Fruit fly (Drosophila melanogaster) whole organism, embryonic: ENCODE results near the gene CG5727.

ENCODE experiments used
- CG10565 ChIP-seq: fragments of 200-800 bp; sonication (Bioruptor generic); optimal IDR thresholded peaks from 3 replicates; lab custom pipeline; 2016; ENCODE audit warnings: missing biosample characterization, mild to moderate bottlenecking, missing genetic modification characterization
- CG10959 ChIP-seq: fragments of 200-800 bp; sonication (Bioruptor generic); IDR thresholded peaks from 2 replicates; pipeline ENCODE4 v1.3.6; 2022; ENCODE audit warnings: missing biosample characterization, missing genetic modification characterization
- CG12299 ChIP-seq: fragments of 200-800 bp; sonication (Bioruptor generic); optimal IDR thresholded peaks from 2 replicates; lab custom pipeline; 2018; ENCODE audit warnings: missing biosample characterization, mild to moderate bottlenecking, missing genetic modification characterization
- CG1647 ChIP-seq: fragments of 200-800 bp; sonication (Bioruptor generic); optimal IDR thresholded peaks from 3 replicates; lab custom pipeline; 2016; ENCODE audit warnings: missing biosample characterization, missing genetic modification characterization
- CG17328 ChIP-seq: fragments of 200-800 bp; sonication (Bioruptor generic); IDR thresholded peaks from 2 replicates; pipeline ENCODE4 v1.3.6; 2022; ENCODE audit warnings: missing biosample characterization, missing genetic modification characterization
- CG17568 ChIP-seq: fragments of 200-800 bp; sonication (Bioruptor generic); optimal IDR thresholded peaks from 2 replicates; lab custom pipeline; 2018; ENCODE audit warnings: missing biosample characterization, mild to moderate bottlenecking, missing genetic modification characterization, moderate library complexity
- CG18619 ChIP-seq: fragments of 200-800 bp; sonication (Bioruptor generic); optimal IDR thresholded peaks from 3 replicates; lab custom pipeline; 2017; ENCODE audit warnings: missing biosample characterization, mild to moderate bottlenecking, missing genetic modification characterization
- CG30020 ChIP-seq: fragments of 200-800 bp; optimal IDR thresholded peaks from 2 replicates; lab custom pipeline; 2019; ENCODE audit warnings: missing biosample characterization, mild to moderate bottlenecking, missing genetic modification characterization, moderate library complexity
- CG31388 ChIP-seq: fragments of 200-800 bp; sonication (Bioruptor generic); optimal IDR thresholded peaks from 2 replicates; lab custom pipeline; 2016; ENCODE audit warnings: missing biosample characterization, missing genetic modification characterization
- CG3726 ChIP-seq: fragments of 200-800 bp; sonication (Bioruptor generic); IDR thresholded peaks from 3 replicates; pipeline ENCODE4, ENCODE4 v1.3.6; 2022; ENCODE audit warnings: missing biosample characterization, missing genetic modification characterization
- CG3838 ChIP-seq: fragments of 200-800 bp; sonication (Bioruptor generic); optimal IDR thresholded peaks from 3 replicates; lab custom pipeline; 2016; ENCODE audit warnings: missing biosample characterization, missing genetic modification characterization
- CG4282 ChIP-seq: fragments of 200-800 bp; sonication (Bioruptor generic); optimal IDR thresholded peaks from 2 replicates; lab custom pipeline; 2016; ENCODE audit warnings: missing biosample characterization, missing genetic modification characterization
- CG4360 ChIP-seq: fragments of 200-800 bp; sonication (Bioruptor generic); IDR thresholded peaks from 2 replicates; pipeline ENCODE4 v1.3.6; 2022; ENCODE audit warnings: missing biosample characterization, missing genetic modification characterization
- CG43689 ChIP-seq: fragments of 200-800 bp; sonication (Bioruptor generic); IDR thresholded peaks from 2 replicates; pipeline ENCODE4 v1.3.6; 2022; ENCODE audit warnings: missing biosample characterization, missing genetic modification characterization
- CG4820 ChIP-seq: fragments of 200-800 bp; sonication (Bioruptor generic); optimal IDR thresholded peaks from 3 replicates; lab custom pipeline; 2016; ENCODE audit warnings: missing biosample characterization, missing genetic modification characterization
- CG6254 ChIP-seq: fragments of 200-800 bp; sonication (Bioruptor generic); optimal IDR thresholded peaks from 3 replicates; lab custom pipeline; 2017; ENCODE audit warnings: mild to moderate bottlenecking, missing biosample characterization, missing genetic modification reagents, missing genetic modification characterization
- CG6654 ChIP-seq: fragments of 200-800 bp; sonication (Bioruptor generic); optimal IDR thresholded peaks from 2 replicates; lab custom pipeline; 2017; ENCODE audit warnings: missing biosample characterization, mild to moderate bottlenecking, missing genetic modification characterization
- CG7839 ChIP-seq: fragments of 200-800 bp; sonication (Bioruptor generic); optimal IDR thresholded peaks from 3 replicates; lab custom pipeline; 2018; ENCODE audit warnings: missing biosample characterization, mild to moderate bottlenecking, missing genetic modification characterization, moderate library complexity
- CG8290 ChIP-seq, 3 experiments: fragments of 200-800 bp; sonication (Bioruptor generic); optimal IDR thresholded peaks; 2 replicates each; lab custom pipeline; 2016 to 2019; ENCODE audit warnings: missing biosample characterization in 3 of 3, missing genetic modification characterization in 3 of 3, mild to moderate bottlenecking in 2 of 3, moderate library complexity in 1 of 3
- CG9817 ChIP-seq: fragments of 200-800 bp; sonication (Bioruptor generic); optimal IDR thresholded peaks from 2 replicates; lab custom pipeline; 2018; ENCODE audit warnings: missing biosample characterization, mild to moderate bottlenecking, missing genetic modification characterization, moderate library complexity
- CG9876 ChIP-seq: fragments of 200-800 bp; sonication (Bioruptor generic); optimal IDR thresholded peaks from 2 replicates; lab custom pipeline; 2016; ENCODE audit warnings: missing biosample characterization, missing genetic modification characterization
- CkIIα-i1 ChIP-seq: fragments of 200-800 bp; sonication (Bioruptor generic); IDR thresholded peaks from 2 replicates; pipeline ENCODE4 v1.3.6; 2022; ENCODE audit warnings: missing biosample characterization, missing genetic modification characterization
- Dref ChIP-seq: fragments of 200-800 bp; sonication (Bioruptor generic); IDR thresholded peaks from 2 replicates; pipeline ENCODE4 v1.3.6; 2022; ENCODE audit warnings: missing biosample characterization, missing genetic modification characterization
- Ets97D ChIP-seq: fragments of 200-800 bp; sonication (Bioruptor generic); optimal IDR thresholded peaks from 3 replicates; lab custom pipeline; 2016; ENCODE audit warnings: missing biosample characterization, missing genetic modification characterization
- Fer2 ChIP-seq: fragments of 200-800 bp; sonication (Bioruptor generic); optimal IDR thresholded peaks from 2 replicates; lab custom pipeline; 2018; ENCODE audit warnings: missing biosample characterization, mild to moderate bottlenecking, missing genetic modification characterization, moderate library complexity
- Hr3 ChIP-seq: fragments of 200-800 bp; sonication (Bioruptor generic); optimal IDR thresholded peaks from 3 replicates; lab custom pipeline; 2016; ENCODE audit warnings: missing biosample characterization, missing genetic modification characterization
- Lhr ChIP-seq: fragments of 200-800 bp; sonication (Bioruptor generic); optimal IDR thresholded peaks from 3 replicates; lab custom pipeline; 2017; ENCODE audit warnings: mild to moderate bottlenecking, missing biosample characterization, missing genetic modification reagents, missing genetic modification characterization
- MBD-R2 ChIP-seq: fragments of 200-800 bp; sonication (Bioruptor generic); IDR thresholded peaks from 2 replicates; pipeline ENCODE4 v1.3.6; 2022; ENCODE audit warnings: missing biosample characterization, missing genetic modification characterization
- Max ChIP-seq: fragments of 200-800 bp; sonication (Bioruptor generic); optimal IDR thresholded peaks from 2 replicates; lab custom pipeline; 2016; ENCODE audit warnings: missing biosample characterization, mild to moderate bottlenecking, missing genetic modification characterization
- Med ChIP-seq: fragments of 200-800 bp; sonication (Bioruptor generic); peaks from one replicate; lab custom pipeline; 2016; ENCODE audit warnings: missing biosample characterization, missing genetic modification characterization, mild to moderate bottlenecking, inconsistent platforms, moderate library complexity
- Oaz ChIP-seq: fragments of 200-800 bp; sonication (Bioruptor generic); IDR thresholded peaks from 2 replicates; pipeline ENCODE4 v1.3.6; 2022; ENCODE audit warnings: missing biosample characterization, missing genetic modification characterization
- Rfx ChIP-seq: fragments of 200-800 bp; sonication (Bioruptor generic); IDR thresholded peaks from 2 replicates; pipeline ENCODE4 v1.3.6; 2022; ENCODE audit warnings: missing biosample characterization, missing genetic modification characterization
- Scr ChIP-seq: fragments of 200-800 bp; sonication (Bioruptor generic); IDR thresholded peaks from 2 replicates; pipeline ENCODE4 v1.3.6; 2022; ENCODE audit warnings: missing biosample characterization, missing genetic modification characterization; ENCODE audit not compliant: partially characterized antibody
- Sry-β ChIP-seq: fragments of 200-800 bp; sonication (Bioruptor generic); optimal IDR thresholded peaks from 2 replicates; lab custom pipeline; 2018; ENCODE audit warnings: missing biosample characterization, mild to moderate bottlenecking, missing genetic modification characterization, moderate library complexity
- ash1 ChIP-seq: fragments of 200-800 bp; sonication (Bioruptor generic); optimal IDR thresholded peaks from 2 replicates; lab custom pipeline; 2018; ENCODE audit warnings: missing biosample characterization, mild to moderate bottlenecking, missing genetic modification characterization
- bigmax ChIP-seq: fragments of 200-800 bp; sonication (Bioruptor generic); optimal IDR thresholded peaks from 2 replicates; lab custom pipeline; 2018; ENCODE audit warnings: missing biosample characterization, mild to moderate bottlenecking, missing genetic modification characterization
- btn ChIP-seq: fragments of 200-800 bp; sonication (Bioruptor generic); optimal IDR thresholded peaks from 2 replicates; lab custom pipeline; 2016; ENCODE audit warnings: missing biosample characterization, missing genetic modification characterization
- exex ChIP-seq: fragments of 200-800 bp; sonication (Bioruptor generic); optimal IDR thresholded peaks from 4 replicates; lab custom pipeline; 2018; ENCODE audit warnings: missing biosample characterization, mild to moderate bottlenecking, missing genetic modification characterization, moderate library complexity
- gcm2 ChIP-seq: fragments of 200-800 bp; sonication (Bioruptor generic); optimal IDR thresholded peaks from 2 replicates; lab custom pipeline; 2016; ENCODE audit warnings: missing biosample characterization, missing genetic modification characterization
- gsb-n ChIP-seq: fragments of 200-800 bp; sonication (Bioruptor generic); optimal IDR thresholded peaks from 3 replicates; lab custom pipeline; 2018; ENCODE audit warnings: missing biosample characterization, mild to moderate bottlenecking, missing genetic modification characterization
- klu ChIP-seq: fragments of 200-800 bp; sonication (Bioruptor generic); IDR thresholded peaks from 2 replicates; pipeline ENCODE4 v1.3.6; 2022; ENCODE audit warnings: missing biosample characterization, missing genetic modification characterization
- kni ChIP-seq: fragments of 200-800 bp; sonication (Bioruptor generic); optimal IDR thresholded peaks from 3 replicates; lab custom pipeline; 2017; ENCODE audit warnings: mild to moderate bottlenecking, missing biosample characterization, missing genetic modification reagents, missing genetic modification characterization
- lilli ChIP-seq: fragments of 200-800 bp; sonication (Bioruptor generic); optimal IDR thresholded peaks from 3 replicates; lab custom pipeline; 2016; ENCODE audit warnings: missing biosample characterization, missing genetic modification characterization
- odd ChIP-seq: fragments of 200-800 bp; sonication (Bioruptor generic); optimal IDR thresholded peaks from 2 replicates; lab custom pipeline; 2017; ENCODE audit warnings: missing biosample characterization, mild to moderate bottlenecking, missing genetic modification characterization
- pho ChIP-seq: fragments of 200-800 bp; sonication (Bioruptor generic); optimal IDR thresholded peaks from 2 replicates; lab custom pipeline; 2016; ENCODE audit warnings: missing biosample characterization, missing genetic modification characterization
- pnt ChIP-seq: fragments of 200-800 bp; sonication (Bioruptor generic); optimal IDR thresholded peaks from 3 replicates; lab custom pipeline; 2016; ENCODE audit warnings: missing biosample characterization, missing genetic modification characterization
- pum ChIP-seq: fragments of 200-800 bp; sonication (Bioruptor generic); optimal IDR thresholded peaks from 2 replicates; lab custom pipeline; 2016; ENCODE audit warnings: missing biosample characterization, missing genetic modification characterization
- repo ChIP-seq: fragments of 200-800 bp; sonication (Bioruptor generic); optimal IDR thresholded peaks from 2 replicates; lab custom pipeline; 2016; ENCODE audit warnings: missing biosample characterization, missing genetic modification characterization
- trh ChIP-seq: fragments of 200-800 bp; sonication (Bioruptor generic); optimal IDR thresholded peaks from 2 replicates; lab custom pipeline; 2016; ENCODE audit warnings: missing biosample characterization, missing genetic modification characterization
- vfl ChIP-seq: fragments of 200-800 bp; sonication (Bioruptor generic); optimal IDR thresholded peaks from 2 replicates; lab custom pipeline; 2016; ENCODE audit warnings: missing biosample characterization, missing genetic modification characterization
- vnd ChIP-seq: fragments of 200-800 bp; sonication (Bioruptor generic); IDR thresholded peaks from 3 replicates; pipeline ENCODE4 v1.3.6; 2022; ENCODE audit warnings: missing biosample characterization, missing genetic modification characterization; ENCODE audit not compliant: partially characterized antibody

Gene CG5727

dm6 chr2L:10200847-10201246 is 9.6 kb downstream of the CG5727 start, which contains the start of the genes Ripalpha and RpL7 (continued):
- TF ChIP-seq Dref (GFP tag; lab: Robert Waterston, UW) (peak; percentile 98), CG4820 (GFP tag; lab: Kevin White, UChicago) (peak; percentile 94), CG18619 (GFP tag; lab: Kevin White, UChicago) (peak; percentile 99), gcm2 (GFP tag; lab: Kevin White, UChicago) (peak; percentile 98), Fer2 (tag; lab: Kevin White, UChicago) (peak; percentile 95), klu (GFP tag; lab: Robert Waterston, UW) (peak; percentile 84), trh (peak; percentile 98), CG12299 (peak; percentile 94), vfl (GFP tag; lab: Kevin White, UChicago) (peak; percentile 97), CG9876 (GFP tag; lab: Kevin White, UChicago) (peak; percentile 99), ash1 (GFP tag; lab: Kevin White, UChicago) (peak; percentile 100), kni (GFP tag; lab: Kevin White, UChicago) (peak; percentile 99), Sry-β (GFP tag; lab: Kevin White, UChicago) (peak; percentile 76), CkIIα-i1 (GFP tag; lab: Robert Waterston, UW) (peak; percentile 83; the same call in 1 of the 2 replicates), CG9817 (tag; lab: Kevin White, UChicago) (peak; percentile 97), Rfx (GFP tag; lab: Robert Waterston, UW) (peak; percentile 99), CG17568 (GFP tag; lab: Kevin White, UChicago) (peak; percentile 95), pnt (GFP tag; lab: Kevin White, UChicago) (peak; percentile 85), CG17328 (GFP tag; lab: Robert Waterston, UW) (peak; percentile 98), CG8290 (GFP tag; optimal IDR thresholded peaks at IDR 0.05; lab: Kevin White, UChicago) (peak; percentile 96), CG8290 (tag; optimal IDR thresholded peaks at IDR 0.05; lab: Kevin White, UChicago) (peak; percentile 95 to 99), exex (tag; lab: Kevin White, UChicago) (peak; percentile 78), vnd (GFP tag; lab: Robert Waterston, UW) (peak; percentile 88), CG10565 (GFP tag; lab: Kevin White, UChicago) (peak; percentile 91), Max (GFP tag; lab: Kevin White, UChicago) (peak; percentile 99), CG1647 (peak; percentile 98), CG3838 (GFP tag; lab: Kevin White, UChicago) (peak; percentile 94), odd (GFP tag; lab: Kevin White, UChicago) (peak; percentile 98), btn (GFP tag; lab: Kevin White, UChicago) (peak; percentile 97), CG43689 (no peak; the same call in 1 of the 2 replicates), CG31388 (GFP tag; lab: Kevin White, UChicago) (peak; percentile 81), pum (GFP tag; lab: Kevin White, UChicago) (peak; percentile 96), MBD-R2 (GFP tag; lab: Robert Waterston, UW) (peak; percentile 99), CG30020 (tag; lab: Kevin White, UChicago) (peak; percentile 78), Ets97D (GFP tag; lab: Kevin White, UChicago) (peak; percentile 100), Lhr (GFP tag; lab: Kevin White, UChicago) (peak; percentile 98), CG10959 (peak; percentile 93), gsb-n (peak; percentile 96), pho (peak; percentile 98), repo (GFP tag; lab: Kevin White, UChicago) (peak; percentile 94), Scr (GFP tag; lab: Robert Waterston, UW) (peak; percentile 85), Hr3 (GFP tag; lab: Kevin White, UChicago) (peak; percentile 93), Med (GFP tag; lab: Kevin White, UChicago) (peak; percentile 100), CG4360 (peak; percentile 74), Oaz (peak; percentile 92), bigmax (GFP tag; lab: Kevin White, UChicago) (peak; percentile 92), CG3726 (peak; percentile 92), CG6254 (GFP tag; lab: Kevin White, UChicago) (peak; percentile 90), CG6654 (GFP tag; lab: Kevin White, UChicago) (peak; percentile 90), lilli (GFP tag; lab: Kevin White, UChicago) (peak; percentile 96), CG7839 (tag; lab: Kevin White, UChicago) (peak; percentile 90), CG4282 (GFP tag; lab: Kevin White, UChicago) (peak; percentile 97)
